Worm (Caenorhabditis elegans) whole organism, mixed stage, embryonic: Measurements from ENCODE around the gene arl-8.

Experiments
- bed-3 ChIP-seq: fragments of 200-800 bp; sonication (Bioruptor generic); optimal IDR thresholded peaks from 3 replicates; lab custom pipeline; 2018; ENCODE audit warnings: mild to moderate bottlenecking, missing genetic modification characterization, moderate library complexity, missing compliant biosample characterization
- blmp-1 ChIP-seq: fragments of 150-350 bp; optimal IDR thresholded peaks from 2 replicates; lab custom pipeline; 2014; ENCODE audit warnings: missing biosample characterization, missing genetic modification characterization
- ceh-39 ChIP-seq: fragments of 150-350 bp; optimal IDR thresholded peaks from 2 replicates; lab custom pipeline; 2014; ENCODE audit warnings: missing biosample characterization, missing genetic modification characterization
- ceh-43 ChIP-seq: fragments of 200-800 bp; sonication (Bioruptor generic); optimal IDR thresholded peaks from 2 replicates; lab custom pipeline; 2018; ENCODE audit warnings: mild to moderate bottlenecking, missing genetic modification characterization, moderate library complexity, missing compliant biosample characterization
- ceh-83 ChIP-seq: fragments of 200-800 bp; sonication (Bioruptor generic); optimal IDR thresholded peaks from 2 replicates; lab custom pipeline; 2018; ENCODE audit warnings: mild to moderate bottlenecking, missing genetic modification characterization, missing compliant biosample characterization
- ces-1 ChIP-seq: fragments of 150-350 bp; optimal IDR thresholded peaks from 2 replicates; lab custom pipeline; 2014; ENCODE audit warnings: missing biosample characterization, missing genetic modification reagents, missing genetic modification characterization
- cnd-1 ChIP-seq: fragments of 200-800 bp; sonication (Bioruptor generic); optimal IDR thresholded peaks from 2 replicates; lab custom pipeline; 2018; ENCODE audit warnings: mild to moderate bottlenecking, missing genetic modification characterization, missing compliant biosample characterization
- drap-1 ChIP-seq: fragments of 200-800 bp; sonication (Bioruptor generic); optimal IDR thresholded peaks from 3 replicates; lab custom pipeline; 2018; ENCODE audit warnings: mild to moderate bottlenecking, missing genetic modification characterization, missing compliant biosample characterization
- elt-1 ChIP-seq: sonication (generic microtip); optimal IDR thresholded peaks from 2 replicates; lab custom pipeline; 2017; ENCODE audit warnings: missing genetic modification characterization, mild to moderate bottlenecking, missing compliant biosample characterization, antibody characterized with exemption, moderate library complexity, borderline replicate concordance; ENCODE audit not compliant: insufficient read depth
- elt-3 ChIP-seq: fragments of 150-350 bp; optimal IDR thresholded peaks from 2 replicates; lab custom pipeline; 2014; ENCODE audit warnings: missing biosample characterization, missing genetic modification characterization
- flh-1 ChIP-seq: fragments of 200-800 bp; sonication (Bioruptor generic); optimal IDR thresholded peaks from 2 replicates; lab custom pipeline; 2018; ENCODE audit warnings: mild to moderate bottlenecking, missing genetic modification characterization, moderate library complexity, missing compliant biosample characterization
- ham-2 ChIP-seq: fragments of 200-800 bp; sonication (Bioruptor generic); optimal IDR thresholded peaks from 2 replicates; lab custom pipeline; 2018; ENCODE audit warnings: mild to moderate bottlenecking, missing genetic modification characterization, missing compliant biosample characterization
- hlh-1 ChIP-seq: fragments of 150-350 bp; optimal IDR thresholded peaks from 2 replicates; lab custom pipeline; 2014; ENCODE audit warnings: missing biosample characterization, missing genetic modification reagents, missing genetic modification characterization
- lin-13 ChIP-seq: fragments of 150-350 bp; optimal IDR thresholded peaks from 2 replicates; lab custom pipeline; 2014; ENCODE audit warnings: missing biosample characterization, missing genetic modification characterization
- lin-32 ChIP-seq: fragments of 200-800 bp; sonication (Bioruptor generic); optimal IDR thresholded peaks from 2 replicates; lab custom pipeline; 2018; ENCODE audit warnings: mild to moderate bottlenecking, missing genetic modification characterization, missing compliant biosample characterization
- lsy-2 ChIP-seq: fragments of 150-350 bp; optimal IDR thresholded peaks from 2 replicates; lab custom pipeline; 2014; ENCODE audit warnings: missing biosample characterization, missing genetic modification characterization
- mab-5 ChIP-seq: fragments of 150-350 bp; optimal IDR thresholded peaks from 2 replicates; lab custom pipeline; 2014; ENCODE audit warnings: missing biosample characterization, missing genetic modification characterization
- mep-1 ChIP-seq: fragments of 150-350 bp; optimal IDR thresholded peaks from 2 replicates; lab custom pipeline; 2017; ENCODE audit warnings: missing biosample characterization, missing genetic modification reagents, missing genetic modification characterization, inconsistent platforms
- nhr-12 ChIP-seq: fragments of 150-350 bp; optimal IDR thresholded peaks from 2 replicates; lab custom pipeline; 2014; ENCODE audit warnings: missing biosample characterization, missing genetic modification characterization
- nhr-2 ChIP-seq: fragments of 150-350 bp; optimal IDR thresholded peaks from 2 replicates; lab custom pipeline; 2014; ENCODE audit warnings: missing biosample characterization, missing genetic modification characterization
- nhr-28 ChIP-seq: fragments of 150-350 bp; optimal IDR thresholded peaks from 2 replicates; lab custom pipeline; 2014; ENCODE audit warnings: missing biosample characterization, missing genetic modification characterization
- nhr-76 ChIP-seq: sonication (generic microtip); optimal IDR thresholded peaks from 2 replicates; lab custom pipeline; 2017; ENCODE audit warnings: missing biosample characterization, missing genetic modification characterization
- pha-4 ChIP-seq: fragments of 150-350 bp; optimal IDR thresholded peaks from 2 replicates; lab custom pipeline; 2018; ENCODE audit warnings: missing biosample characterization, missing genetic modification reagents, missing genetic modification characterization
- sem-2 ChIP-seq: fragments of 200-800 bp; sonication (Bioruptor generic); optimal IDR thresholded peaks from 2 replicates; lab custom pipeline; 2018; ENCODE audit warnings: mild to moderate bottlenecking, missing genetic modification characterization, missing compliant biosample characterization
- snpc-4 ChIP-seq: fragments of 150-350 bp; optimal IDR thresholded peaks from 2 replicates; lab custom pipeline; 2014; ENCODE audit warnings: missing biosample characterization, missing genetic modification characterization
- sptf-1 ChIP-seq: sonication (generic microtip); optimal IDR thresholded peaks from 2 replicates; lab custom pipeline; 2017; ENCODE audit warnings: mild to moderate bottlenecking, missing genetic modification characterization, moderate library complexity, missing compliant biosample characterization
- tbx-8 ChIP-seq: fragments of 200-800 bp; sonication (Bioruptor generic); optimal IDR thresholded peaks from 2 replicates; lab custom pipeline; 2018; ENCODE audit warnings: mild to moderate bottlenecking, missing genetic modification characterization, moderate library complexity, missing compliant biosample characterization
- unc-120 ChIP-seq: sonication (generic microtip); optimal IDR thresholded peaks from 2 replicates; lab custom pipeline; 2017; ENCODE audit warnings: missing genetic modification characterization, missing compliant biosample characterization; ENCODE audit not compliant: poor library complexity, severe bottlenecking
- unc-39 ChIP-seq: fragments of 150-350 bp; optimal IDR thresholded peaks from 2 replicates; lab custom pipeline; 2014; ENCODE audit warnings: missing biosample characterization, missing genetic modification characterization
- unc-62 ChIP-seq: fragments of 150-350 bp; optimal IDR thresholded peaks from 2 replicates; lab custom pipeline; 2014; ENCODE audit warnings: missing biosample characterization, missing genetic modification reagents, missing genetic modification characterization
- zip-8 ChIP-seq: fragments of 150-350 bp; optimal IDR thresholded peaks from 2 replicates; lab custom pipeline; 2014; ENCODE audit warnings: missing biosample characterization, missing genetic modification characterization
- ztf-11 ChIP-seq: fragments of 150-350 bp; optimal IDR thresholded peaks from 2 replicates; lab custom pipeline; 2014; ENCODE audit warnings: missing biosample characterization, missing genetic modification characterization

arl-8 gene

DNA sequence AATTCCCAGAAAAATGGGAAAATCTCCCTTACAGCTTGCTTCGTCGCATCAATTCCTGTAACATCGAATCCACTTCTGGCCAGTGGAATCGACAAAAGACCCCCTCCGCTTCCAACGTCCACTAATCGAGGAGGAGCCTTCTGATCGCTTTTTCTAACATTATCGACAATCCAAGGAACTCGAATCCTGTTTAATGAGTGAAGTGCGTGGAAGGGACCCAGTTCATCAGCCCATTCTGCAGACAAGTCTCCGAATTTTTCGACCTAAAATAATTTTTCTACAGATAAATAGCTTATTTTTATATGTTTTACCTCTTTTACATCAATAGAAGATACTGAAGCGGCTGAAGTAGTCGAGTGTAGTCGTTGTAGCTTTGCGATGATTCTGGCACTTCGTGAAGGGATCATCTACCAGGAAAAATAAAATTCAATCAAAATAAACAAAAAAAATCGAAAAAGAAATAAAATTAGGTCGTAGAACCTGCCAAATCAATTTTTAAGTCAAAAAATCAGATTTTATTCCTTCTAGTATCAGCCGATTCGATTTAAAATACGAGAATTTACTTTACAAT lies 1.9 kb upstream of the arl-8 start, which contains the start of gene coq-3:
coq-3 (minus strand) TSS at position 407 of the 571 bp plus-strand sequence.
- TF ChIP-seq nhr-28 (tag; lab: Kevin White, UChicago) = no peak
- no peak for TF ChIP-seq tbx-8
- no peak for TF ChIP-seq ceh-43 (GFP tag; lab: Kevin White, UChicago)
- no peak for TF ChIP-seq sptf-1 (tag; lab: Kevin White, UChicago)
- TF ChIP-seq, all 35 proteins: peak for 0

DNA sequence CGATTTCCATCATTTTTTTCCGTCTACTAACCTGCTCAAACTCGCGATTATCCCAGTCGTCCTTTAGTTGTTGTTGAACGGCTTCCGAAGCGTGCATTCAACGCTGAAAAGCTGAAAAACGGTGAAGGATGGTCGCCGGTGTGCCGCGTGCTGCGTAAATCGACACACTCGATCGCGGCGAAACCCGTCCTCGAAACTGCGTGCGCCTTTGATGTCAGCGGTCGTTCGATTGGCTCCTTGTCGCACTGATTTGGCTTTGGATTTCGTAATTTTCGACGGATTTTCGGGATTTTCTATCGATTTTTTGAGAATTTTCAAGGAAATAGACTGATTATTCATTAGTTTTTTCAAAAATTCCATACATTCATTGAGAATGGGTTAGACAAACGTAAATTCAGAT lies 595 bp upstream of the arl-8 start, which contains the start of the genes Y57G11C.1147 and nuo-3:
Y57G11C.1147 (minus strand) TSS at position 161 of the 400 bp plus-strand sequence.
nuo-3 (minus strand) TSS at position 191 of the 400 bp plus-strand sequence.
- no peak for TF ChIP-seq blmp-1 (tag; lab: Kevin White, UChicago)
- TF ChIP-seq zip-8 = no peak
- TF ChIP-seq flh-1 (GFP tag; lab: Kevin White, UChicago) = no peak
- no peak for TF ChIP-seq cnd-1
- TF ChIP-seq lin-32 (GFP tag; lab: Kevin White, UChicago) = no peak
- TF ChIP-seq drap-1 (GFP tag; lab: Kevin White, UChicago) = no peak
- TF ChIP-seq elt-3 = no peak
- no peak for TF ChIP-seq nhr-2 (tag; lab: Kevin White, UChicago)
- TF ChIP-seq nhr-76 (tag; lab: Kevin White, UChicago) = no peak
- TF ChIP-seq bed-3 = no peak
- TF ChIP-seq ceh-83 = no peak
- no peak for TF ChIP-seq sptf-1 (tag; lab: Kevin White, UChicago)
- no peak for TF ChIP-seq lsy-2 (tag; lab: Kevin White, UChicago)
- no peak for TF ChIP-seq mab-5 (tag; lab: Kevin White, UChicago)
- TF ChIP-seq unc-62 (GFP tag; lab: Kevin White, UChicago) = no peak
- TF ChIP-seq pha-4 (tag; lab: Kevin White, UChicago) = no peak
- no peak for TF ChIP-seq ham-2

DNA sequence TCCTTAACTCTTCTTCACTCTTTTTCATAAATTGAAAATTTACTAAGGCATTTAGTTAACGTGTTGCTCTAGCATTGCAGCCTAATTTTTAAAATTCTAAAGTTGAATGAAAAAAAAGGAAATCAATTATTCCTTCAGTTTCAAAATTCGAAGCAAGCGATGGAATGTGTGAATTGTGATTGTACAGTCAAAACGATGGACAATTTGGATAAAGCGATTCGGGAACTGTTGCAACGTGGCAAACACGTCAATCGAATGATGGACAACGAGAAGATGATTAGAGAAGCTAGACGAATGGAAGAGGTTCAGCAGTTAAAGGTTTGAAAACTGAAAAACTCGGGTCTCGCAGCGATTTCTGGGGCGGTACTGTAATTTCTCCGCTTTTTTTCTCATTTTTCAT lies 1.2 kb downstream of the arl-8 start, which contains the start of gene Y57G11C.14:
Y57G11C.14 (plus strand) TSS at position 126 of the 400 bp plus-strand sequence.
- no peak for TF ChIP-seq elt-3
- no peak for TF ChIP-seq ztf-11 (tag; lab: Kevin White, UChicago)
- TF ChIP-seq drap-1 (GFP tag; lab: Kevin White, UChicago) = no peak

DNA sequence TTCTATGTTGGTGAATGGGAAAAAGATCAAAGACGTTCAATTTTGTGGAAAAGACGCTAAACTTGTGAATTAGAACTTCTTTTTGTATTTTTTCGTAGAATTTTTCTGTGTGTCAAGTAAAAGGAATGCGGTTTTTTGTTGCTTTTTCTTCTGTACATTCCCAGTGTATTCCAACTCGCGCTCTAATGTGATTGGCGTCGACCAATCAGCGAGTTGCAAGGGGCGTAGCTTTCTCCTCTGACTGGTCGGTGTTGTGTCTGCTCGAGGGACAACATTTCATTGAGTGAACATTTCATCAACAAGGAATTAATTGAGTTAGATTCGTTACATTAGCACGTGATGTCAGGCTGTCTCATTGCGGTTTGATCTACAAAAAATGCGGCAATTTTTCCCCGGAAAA lies 3.0 kb downstream of the arl-8 start:
- TF ChIP-seq unc-39 (tag; lab: Kevin White, UChicago) = no peak
- TF ChIP-seq lsy-2 (tag; lab: Kevin White, UChicago) = no peak
- no peak for TF ChIP-seq flh-1 (GFP tag; lab: Kevin White, UChicago)
- no peak for TF ChIP-seq bed-3
- TF ChIP-seq ceh-43 (GFP tag; lab: Kevin White, UChicago) = no peak
- TF ChIP-seq lin-13 (tag; lab: Kevin White, UChicago) = no peak
- TF ChIP-seq ztf-11 (tag; lab: Kevin White, UChicago) = no peak
- no peak for TF ChIP-seq elt-3
- no peak for TF ChIP-seq pha-4 (tag; lab: Kevin White, UChicago)
- TF ChIP-seq tbx-8 = no peak
- no peak for TF ChIP-seq lin-32 (GFP tag; lab: Kevin White, UChicago)
- no peak for TF ChIP-seq mab-5 (tag; lab: Kevin White, UChicago)
- no peak for TF ChIP-seq cnd-1
- TF ChIP-seq elt-1 (tag; lab: Kevin White, UChicago) = no peak
- no peak for TF ChIP-seq blmp-1 (tag; lab: Kevin White, UChicago)
- TF ChIP-seq nhr-76 (tag; lab: Kevin White, UChicago) = no peak
- TF ChIP-seq snpc-4 = no peak

DNA sequence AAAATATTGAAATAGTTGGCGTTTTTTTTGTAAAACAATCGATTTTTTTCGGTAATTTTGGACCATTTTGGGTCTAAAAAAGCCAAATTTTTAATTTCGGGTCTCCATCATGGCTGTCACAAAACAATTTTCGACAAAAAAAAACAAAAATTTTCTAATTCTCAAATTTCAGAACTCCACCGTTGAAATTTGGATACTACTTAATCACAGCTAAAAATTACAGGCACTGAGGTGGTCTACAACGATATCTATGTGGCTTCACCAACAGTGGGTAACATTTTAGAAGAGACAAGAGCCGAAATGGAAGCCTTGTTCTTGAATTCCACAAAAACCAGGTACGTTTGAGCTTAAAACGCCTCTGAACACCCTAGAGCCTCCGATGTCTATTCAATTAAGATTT lies 4.4 kb downstream of the arl-8 start, which contains the start of gene Y57G11C.1142:
Y57G11C.1142 (plus strand) TSS at position 301 of the 400 bp plus-strand sequence.
- TF ChIP-seq sptf-1 (tag; lab: Kevin White, UChicago) (no peak), lin-13 (tag; lab: Kevin White, UChicago) (no peak), nhr-12 (tag; lab: Kevin White, UChicago) (no peak), mab-5 (tag; lab: Kevin White, UChicago) (no peak), sem-2 (GFP tag; lab: Kevin White, UChicago) (no peak), drap-1 (GFP tag; lab: Kevin White, UChicago) (no peak), blmp-1 (tag; lab: Kevin White, UChicago) (no peak), snpc-4 (no peak), ceh-39 (tag; lab: Kevin White, UChicago) (no peak), elt-1 (tag; lab: Kevin White, UChicago) (no peak), unc-39 (tag; lab: Kevin White, UChicago) (no peak), unc-120 (tag; lab: Kevin White, UChicago) (no peak), nhr-76 (tag; lab: Kevin White, UChicago) (no peak), hlh-1 (tag; lab: Kevin White, UChicago) (no peak), elt-3 (no peak), ham-2 (no peak), flh-1 (GFP tag; lab: Kevin White, UChicago) (no peak), unc-62 (GFP tag; lab: Kevin White, UChicago) (no peak), ces-1 (GFP tag; lab: Kevin White, UChicago) (no peak), mep-1 (tag; lab: Kevin White, UChicago) (no peak)
